Fruit fly (Drosophila melanogaster): Measurements from ENCODE around the gene CG42752.

The CG42752 gene

dm6 chr2L:18693877-18694723 is 45.8 kb downstream of the CG42752 start (continued):
- TF ChIP-seq CG15696 (tag; optimal IDR thresholded peaks at IDR 0.05) = no peak
- peak; percentile 68 for TF ChIP-seq org-1 (GFP tag; optimal IDR thresholded peaks at IDR 0.05)
- no peak for TF ChIP-seq HmgD (GFP tag; optimal IDR thresholded peaks at IDR 0.05)
- peak; percentile 47 for TF ChIP-seq crc (GFP tag; optimal IDR thresholded peaks at IDR 0.05)
- no peak for TF ChIP-seq yki (optimal IDR thresholded peaks at IDR 0.05)
- peak; percentile 95 for TF ChIP-seq Med (GFP tag)
- no peak for TF ChIP-seq tna (GFP tag; IDR thresholded peaks at IDR 0.05; ENCODE audit: partially characterized antibody)
- TF ChIP-seq z (GFP tag; IDR thresholded peaks at IDR 0.05) = no peak
- peak; percentile 3 for TF ChIP-seq disco-r (GFP tag; optimal IDR thresholded peaks at IDR 0.05)
- no peak for TF ChIP-seq Doc2 (GFP tag; IDR thresholded peaks at IDR 0.05)
- TF ChIP-seq ab (GFP tag; optimal IDR thresholded peaks at IDR 0.05) = peak; percentile 27
- peak; percentile 74 for TF ChIP-seq her (GFP tag; optimal IDR thresholded peaks at IDR 0.05)
- peak; percentile 28 for TF ChIP-seq Sox100B (GFP tag; optimal IDR thresholded peaks at IDR 0.05)
- TF ChIP-seq aop (GFP tag; IDR thresholded peaks at IDR 0.05) = peak; percentile 35; the same call in 1 of the 2 replicates
- TF ChIP-seq Xrp1 (GFP tag; IDR thresholded peaks at IDR 0.05) = peak; percentile 80
- no peak for TF ChIP-seq Jarid2 (GFP tag; optimal IDR thresholded peaks at IDR 0.05)
- TF ChIP-seq CG11504 (tag; optimal IDR thresholded peaks at IDR 0.05) = peak; percentile 9
- TF ChIP-seq Taf1 (GFP tag; IDR thresholded peaks at IDR 0.05) = no peak
- TF ChIP-seq CG9437 (GFP tag; optimal IDR thresholded peaks at IDR 0.05) = peak; percentile 58
- TF ChIP-seq mam (GFP tag; optimal IDR thresholded peaks at IDR 0.05) = peak; percentile 76
- TF ChIP-seq mld (GFP tag; IDR thresholded peaks at IDR 0.05; ENCODE audit: partially characterized antibody) = no peak
- peak; percentile 32; the same call in 1 of the 3 replicates for TF ChIP-seq knrl (GFP tag; IDR thresholded peaks at IDR 0.05; ENCODE audit: partially characterized antibody)
- peak; percentile 14 for TF ChIP-seq trem (tag; optimal IDR thresholded peaks at IDR 0.05)
- TF ChIP-seq sd (tag; optimal IDR thresholded peaks at IDR 0.05) = peak; percentile 80
- no peak; the same call in 1 of the 2 replicates for TF ChIP-seq sim (GFP tag; IDR thresholded peaks at IDR 0.05)
- no peak for TF ChIP-seq CG10565 (GFP tag; optimal IDR thresholded peaks at IDR 0.05)
- peak; percentile 17 for TF ChIP-seq CG3407 (GFP tag; optimal IDR thresholded peaks at IDR 0.05)
- peak in 1 of 2 experiments; percentile 94 for TF ChIP-seq Eip74EF (GFP tag; optimal IDR thresholded peaks at IDR 0.05)
- no peak for TF ChIP-seq Mad (GFP tag; optimal IDR thresholded peaks at IDR 0.05)
- TF ChIP-seq CG1529 (GFP tag; optimal IDR thresholded peaks at IDR 0.05) = no peak
- TF ChIP-seq CG32532 (GFP tag; IDR thresholded peaks at IDR 0.05) = peak; percentile 73
- TF ChIP-seq CG10366 (GFP tag; IDR thresholded peaks at IDR 0.05) = peak; percentile 68
- no peak for TF ChIP-seq CG7928 (GFP tag; optimal IDR thresholded peaks at IDR 0.05)
- peak; percentile 12 for TF ChIP-seq YL-1 (GFP tag; optimal IDR thresholded peaks at IDR 0.05)
- peak; percentile 17 for TF ChIP-seq CG4617 (GFP tag; optimal IDR thresholded peaks at IDR 0.05; ENCODE audit: borderline replicate concordance)
- TF ChIP-seq Drgx (GFP tag; IDR thresholded peaks at IDR 0.05) = peak; percentile 43; the same call in 1 of the 2 replicates
- no peak for TF ChIP-seq Hr39 (optimal IDR thresholded peaks at IDR 0.05)
- TF ChIP-seq NC2α (GFP tag; optimal IDR thresholded peaks at IDR 0.05) = peak; percentile 17
- TF ChIP-seq lov (optimal IDR thresholded peaks at IDR 0.05) = no peak
- 0 out of 3 replicates have a peak, but pooled peaks have one; percentile 31 for TF ChIP-seq lov (GFP tag; IDR thresholded peaks at IDR 0.05)
- TF ChIP-seq hb (GFP tag; IDR thresholded peaks at IDR 0.05; ENCODE audit: partially characterized antibody) = no peak
- peak; percentile 33 for TF ChIP-seq stc (GFP tag; IDR thresholded peaks at IDR 0.05)
- peak; percentile 48 for TF ChIP-seq CG7839 (tag; optimal IDR thresholded peaks at IDR 0.05)
- no peak for TF ChIP-seq sna (GFP tag; IDR thresholded peaks at IDR 0.05; ENCODE audit: partially characterized antibody)
- TF ChIP-seq sc (optimal IDR thresholded peaks at IDR 0.05) = no peak
- no peak for TF ChIP-seq sc (GFP tag; optimal IDR thresholded peaks at IDR 0.05)
- peak; percentile 53 for TF ChIP-seq CG32772 (GFP tag; IDR thresholded peaks at IDR 0.05)
- peak in 1 of 3 experiments; percentile 23 for TF ChIP-seq lola (GFP tag; optimal IDR thresholded peaks at IDR 0.05)
- TF ChIP-seq CG31388 (GFP tag; optimal IDR thresholded peaks at IDR 0.05) = peak; percentile 35
- peak; percentile 9 for TF ChIP-seq Atf3 (GFP tag; optimal IDR thresholded peaks at IDR 0.05)

Measured in whole organism, embryonic.